Fruit fly (Drosophila melanogaster) whole organism, embryonic: ENCODE data around the gene Bfc.

Source experiments
- Awh ChIP-seq: fragments of 200-800 bp; sonication (Bioruptor generic); IDR thresholded peaks from 2 replicates; pipeline ENCODE4, ENCODE4 v1.3.6; 2022; ENCODE audit warnings: missing biosample characterization, missing genetic modification characterization
- CG12942 ChIP-seq: fragments of 200-800 bp; sonication (Bioruptor generic); optimal IDR thresholded peaks from 3 replicates; lab custom pipeline; 2016; ENCODE audit warnings: missing biosample characterization, missing genetic modification characterization
- CG14014 ChIP-seq: fragments of 200-800 bp; sonication (Bioruptor generic); IDR thresholded peaks from 2 replicates; pipeline ENCODE4 v1.3.6; 2022; ENCODE audit warnings: missing biosample characterization, missing genetic modification characterization
- CG1647 ChIP-seq: fragments of 200-800 bp; sonication (Bioruptor generic); optimal IDR thresholded peaks from 3 replicates; lab custom pipeline; 2016; ENCODE audit warnings: missing biosample characterization, missing genetic modification characterization
- CG6175 ChIP-seq: fragments of 200-800 bp; sonication (Bioruptor generic); IDR thresholded peaks from 3 replicates; pipeline ENCODE4 v1.3.6; 2022; ENCODE audit warnings: missing biosample characterization, missing genetic modification characterization
- D19B ChIP-seq: fragments of 200-800 bp; sonication (Bioruptor generic); optimal IDR thresholded peaks from 2 replicates; lab custom pipeline; 2017; ENCODE audit warnings: missing biosample characterization, mild to moderate bottlenecking, missing genetic modification characterization
- Eip74EF ChIP-seq, 2 experiments: fragments of 200-800 bp in 1 of 2; fragments of >200 bp in 1 of 2; sonication (Bioruptor generic) in 1 of 2; optimal IDR thresholded peaks; 2 replicates each; lab custom pipeline; 2017 to 2019; ENCODE audit warnings: missing biosample characterization in 2 of 2, missing genetic modification characterization in 2 of 2, mild to moderate bottlenecking in 1 of 2, moderate library complexity in 1 of 2
- Fer3 ChIP-seq: fragments of 200-800 bp; sonication (Bioruptor generic); optimal IDR thresholded peaks from 2 replicates; lab custom pipeline; 2018; ENCODE audit warnings: missing biosample characterization, mild to moderate bottlenecking, missing genetic modification characterization, moderate library complexity
- Gug ChIP-seq: fragments of 200-800 bp; sonication (Bioruptor generic); IDR thresholded peaks from 4 replicates; pipeline ENCODE4 v1.3.6; 2022; ENCODE audit warnings: missing biosample characterization, missing genetic modification characterization
- Hmr ChIP-seq: fragments of 200-800 bp; sonication (Bioruptor generic); optimal IDR thresholded peaks from 3 replicates; lab custom pipeline; 2017; ENCODE audit warnings: mild to moderate bottlenecking, missing biosample characterization, missing genetic modification reagents, missing genetic modification characterization
- Myb ChIP-seq: fragments of 200-800 bp; sonication (Bioruptor generic); optimal IDR thresholded peaks from 2 replicates; lab custom pipeline; 2016; ENCODE audit warnings: missing biosample characterization, missing genetic modification characterization
- NFAT ChIP-seq: fragments of 200-800 bp; sonication (Bioruptor generic); IDR thresholded peaks from 2 replicates; pipeline ENCODE4 v1.3.6; 2022; ENCODE audit warnings: missing biosample characterization, missing genetic modification characterization
- h ChIP-seq: fragments of >200 bp; optimal IDR thresholded peaks from 2 replicates; lab custom pipeline; 2017

- TF ChIP-seq h (lab: Kevin White, UChicago) (no peak), Hmr (GFP tag; lab: Kevin White, UChicago) (no peak), Eip74EF (GFP tag; optimal IDR thresholded peaks at IDR 0.05; lab: Kevin White, UChicago) (no peak), CG1647 (GFP tag; lab: Kevin White, UChicago) (no peak), Fer3 (tag; lab: Kevin White, UChicago) (no peak), CG6175 (no peak), Gug (GFP tag; lab: Robert Waterston, UW) (no peak), CG12942 (GFP tag; lab: Kevin White, UChicago) (no peak), Myb (GFP tag; lab: Kevin White, UChicago) (peak; percentile 43), Awh (GFP tag; lab: Robert Waterston, UW) (no peak), CG14014 (GFP tag; lab: Robert Waterston, UW) (no peak), NFAT (GFP tag; lab: Robert Waterston, UW) (no peak), D19B (GFP tag; lab: Kevin White, UChicago) (no peak)
These were observed 43.6 kb upstream of the Bfc start, which contains the start of gene LysB for dm6 chr3L:1206682-1207421.
